Worm (Caenorhabditis elegans) whole organism, L2 larva: ENCODE data around the gene Y54G2A.7.

Experiments
- F13H6.1 ChIP-seq: sonication (generic microtip); optimal IDR thresholded peaks from 2 replicates; lab custom pipeline; 2016; ENCODE audit warnings: missing genetic modification characterization, missing compliant biosample characterization
- R02D3.7 ChIP-seq: fragments of 150-350 bp; optimal IDR thresholded peaks from 2 replicates; lab custom pipeline; 2014; ENCODE audit warnings: missing biosample characterization, missing genetic modification characterization
- Y55F3AM.14 ChIP-seq: fragments of 200-800 bp; sonication (Bioruptor generic); optimal IDR thresholded peaks from 2 replicates; lab custom pipeline; 2018; ENCODE audit warnings: mild to moderate bottlenecking, missing genetic modification characterization, missing compliant biosample characterization
- aly-2 ChIP-seq: fragments of 150-350 bp; optimal IDR thresholded peaks from 2 replicates; lab custom pipeline; 2014; ENCODE audit warnings: missing biosample characterization, missing genetic modification characterization
- ceh-16 ChIP-seq: fragments of 150-350 bp; optimal IDR thresholded peaks from 2 replicates; lab custom pipeline; 2014; ENCODE audit warnings: missing biosample characterization, missing genetic modification characterization
- ceh-82 ChIP-seq: fragments of 150-350 bp; optimal IDR thresholded peaks from 2 replicates; lab custom pipeline; 2014; ENCODE audit warnings: missing biosample characterization, missing genetic modification characterization
- crh-2 ChIP-seq: sonication (generic microtip); optimal IDR thresholded peaks from 2 replicates; lab custom pipeline; 2017; ENCODE audit warnings: missing biosample characterization, missing genetic modification characterization
- egl-27 ChIP-seq: sonication (generic microtip); optimal IDR thresholded peaks from 3 replicates; lab custom pipeline; 2017; ENCODE audit warnings: missing biosample characterization, missing genetic modification reagents, missing genetic modification characterization
- elt-1 ChIP-seq: fragments of 150-350 bp; optimal IDR thresholded peaks from 2 replicates; lab custom pipeline; 2014; ENCODE audit warnings: missing biosample characterization, missing genetic modification characterization
- fos-1 ChIP-seq: fragments of 150-350 bp; optimal IDR thresholded peaks from 2 replicates; lab custom pipeline; 2014; ENCODE audit warnings: missing biosample characterization, missing genetic modification characterization
- gmeb-1 ChIP-seq: fragments of 150-350 bp; optimal IDR thresholded peaks from 2 replicates; lab custom pipeline; 2014; ENCODE audit warnings: missing biosample characterization, missing genetic modification characterization
- lin-11 ChIP-seq: fragments of 150-350 bp; sonication (generic microtip); optimal IDR thresholded peaks from 2 replicates; lab custom pipeline; 2014; ENCODE audit warnings: missing biosample characterization, missing genetic modification characterization, inconsistent platforms, mixed read lengths
- lin-13 ChIP-seq: fragments of 150-350 bp; optimal IDR thresholded peaks from 2 replicates; lab custom pipeline; 2014; ENCODE audit warnings: missing biosample characterization, missing genetic modification reagents, missing genetic modification characterization
- lin-39 ChIP-seq: fragments of 150-350 bp; optimal IDR thresholded peaks from 2 replicates; lab custom pipeline; 2014; ENCODE audit warnings: missing biosample characterization, missing genetic modification reagents, missing genetic modification characterization
- mbf-1 ChIP-seq: sonication (generic microtip); optimal IDR thresholded peaks from 2 replicates; lab custom pipeline; 2017; ENCODE audit warnings: missing biosample characterization, missing genetic modification characterization
- nhr-10 ChIP-seq: sonication (generic microtip); optimal IDR thresholded peaks from 2 replicates; lab custom pipeline; 2017; ENCODE audit warnings: missing biosample characterization, missing genetic modification characterization
- nhr-11 ChIP-seq: fragments of 150-350 bp; optimal IDR thresholded peaks from 2 replicates; lab custom pipeline; 2014; ENCODE audit warnings: missing biosample characterization, missing genetic modification characterization
- nhr-12 ChIP-seq: fragments of 150-350 bp; optimal IDR thresholded peaks from 2 replicates; lab custom pipeline; 2014; ENCODE audit warnings: missing biosample characterization, missing genetic modification characterization
- nhr-129 ChIP-seq: fragments of 150-350 bp; optimal IDR thresholded peaks from 2 replicates; lab custom pipeline; 2014; ENCODE audit warnings: missing biosample characterization, missing genetic modification characterization
- nhr-21 ChIP-seq: fragments of 150-350 bp; optimal IDR thresholded peaks from 2 replicates; lab custom pipeline; 2014; ENCODE audit warnings: missing biosample characterization, missing genetic modification characterization
- nhr-23 ChIP-seq: fragments of 150-350 bp; optimal IDR thresholded peaks from 2 replicates; lab custom pipeline; 2014; ENCODE audit warnings: missing biosample characterization, missing genetic modification reagents, missing genetic modification characterization
- nhr-237 ChIP-seq: fragments of 150-350 bp; optimal IDR thresholded peaks from 2 replicates; lab custom pipeline; 2014; ENCODE audit warnings: missing biosample characterization, missing genetic modification characterization
- nhr-25 ChIP-seq: fragments of 150-350 bp; sonication (generic microtip); optimal IDR thresholded peaks from 3 replicates; lab custom pipeline; 2014; ENCODE audit warnings: missing biosample characterization, missing genetic modification characterization
- nhr-6 ChIP-seq: fragments of 150-350 bp; optimal IDR thresholded peaks from 2 replicates; lab custom pipeline; 2014; ENCODE audit warnings: missing biosample characterization, missing genetic modification characterization
- nhr-77 ChIP-seq: fragments of 150-350 bp; optimal IDR thresholded peaks from 2 replicates; lab custom pipeline; 2014; ENCODE audit warnings: missing biosample characterization, missing genetic modification characterization
- peb-1 ChIP-seq: fragments of 150-350 bp; optimal IDR thresholded peaks from 2 replicates; lab custom pipeline; 2014; ENCODE audit warnings: missing biosample characterization, missing genetic modification characterization
- sma-3 ChIP-seq: sonication (generic microtip); optimal IDR thresholded peaks from 2 replicates; lab custom pipeline; 2016; ENCODE audit warnings: missing genetic modification reagents, missing genetic modification characterization, missing compliant biosample characterization
- sma-9 ChIP-seq, 2 experiments: fragments of 150-350 bp in 1 of 2; sonication (generic microtip) in 1 of 2; optimal IDR thresholded peaks; 2 replicates each; lab custom pipeline; 2014 to 2016; ENCODE audit warnings: missing genetic modification characterization in 2 of 2, mild to moderate bottlenecking in 1 of 2, missing biosample characterization in 1 of 2, missing compliant biosample characterization in 1 of 2, missing genetic modification reagents in 1 of 2, moderate library complexity in 1 of 2
- unc-39 ChIP-seq: fragments of 150-350 bp; optimal IDR thresholded peaks from 2 replicates; lab custom pipeline; 2014; ENCODE audit warnings: missing biosample characterization, missing genetic modification characterization
- unc-55 ChIP-seq: fragments of 150-350 bp; sonication (generic microtip); optimal IDR thresholded peaks from 3 replicates; lab custom pipeline; 2014; ENCODE audit warnings: missing biosample characterization, missing genetic modification reagents, missing genetic modification characterization
- unc-62 ChIP-seq: fragments of 150-350 bp; optimal IDR thresholded peaks from 2 replicates; lab custom pipeline; 2014; ENCODE audit warnings: missing biosample characterization, missing genetic modification reagents, missing genetic modification characterization
- ztf-1 ChIP-seq: fragments of 200-800 bp; sonication (Bioruptor generic); conservative IDR thresholded peaks from 2 replicates; pipeline ENCODE4 v1.3.6; 2022; ENCODE audit warnings: missing genetic modification characterization, missing compliant biosample characterization
- ztf-4 ChIP-seq: fragments of 150-350 bp; optimal IDR thresholded peaks from 2 replicates; lab custom pipeline; 2014; ENCODE audit warnings: missing biosample characterization, missing genetic modification characterization

The Y54G2A.7 gene

ce11 chrIV:2849269-2849668 lies 10.9 kb downstream of the Y54G2A.7 start:
- TF ChIP-seq aly-2 (no peak), gmeb-1 (tag; lab: Kevin White, UChicago) (no peak), ceh-16 (tag; lab: Kevin White, UChicago) (no peak), mbf-1 (tag; lab: Kevin White, UChicago) (no peak), lin-39 (tag; lab: Kevin White, UChicago) (no peak), nhr-12 (no peak), ceh-82 (no peak), F13H6.1 (tag; lab: Kevin White, UChicago) (no peak), crh-2 (no peak), lin-13 (GFP tag; lab: Kevin White, UChicago) (no peak), peb-1 (tag; lab: Kevin White, UChicago) (no peak)
- TF ChIP-seq, all 48 proteins: peak for 0

- no peak for TF ChIP-seq ztf-1 (GFP tag; lab: Robert Waterston, UW)
- no peak for TF ChIP-seq lin-11
- no peak for TF ChIP-seq nhr-25
- TF ChIP-seq unc-55 = no peak
- no peak for TF ChIP-seq nhr-11 (tag; lab: Kevin White, UChicago)
- TF ChIP-seq, all 48 proteins: peak for 0
Observed at ce11 chrIV:2850586-2850985, 12.2 kb downstream of the Y54G2A.7 start, which contains the start of gene clec-85. clec-85 (plus strand) TSS chrIV:2850886.

DNA sequence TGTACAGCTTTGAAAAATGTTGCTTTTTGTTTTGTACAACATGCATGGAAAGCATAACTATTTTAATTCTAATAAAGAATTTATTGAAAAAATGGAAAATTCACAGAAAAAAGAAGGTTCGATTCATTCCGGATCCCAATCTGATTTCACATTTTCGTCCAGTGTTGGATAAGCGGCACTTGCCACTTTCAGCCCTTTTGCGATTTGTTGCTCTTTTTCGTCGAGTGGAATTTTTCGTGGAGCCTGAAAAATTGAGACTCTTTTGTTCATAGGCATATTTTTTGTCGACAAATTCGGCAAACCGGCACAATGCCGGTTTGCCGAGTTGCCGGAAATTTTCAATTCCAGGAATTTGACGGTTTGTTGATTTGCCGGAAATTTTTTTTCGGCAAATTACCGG lies 13.2 kb downstream of the Y54G2A.7 start:
- TF ChIP-seq lin-11 (no peak), R02D3.7 (tag; lab: Kevin White, UChicago) (no peak), egl-27 (no peak), unc-62 (GFP tag; lab: Kevin White, UChicago) (no peak), ztf-4 (tag; lab: Kevin White, UChicago) (no peak), nhr-23 (tag; lab: Kevin White, UChicago) (no peak), peb-1 (tag; lab: Kevin White, UChicago) (no peak), sma-3 (no peak), nhr-237 (tag; lab: Kevin White, UChicago) (no peak), Y55F3AM.14 (no peak), nhr-10 (tag; lab: Kevin White, UChicago) (no peak), nhr-6 (tag; lab: Kevin White, UChicago) (no peak), nhr-129 (tag; lab: Kevin White, UChicago) (no peak), nhr-77 (tag; lab: Kevin White, UChicago) (no peak), nhr-21 (no peak)

DNA sequence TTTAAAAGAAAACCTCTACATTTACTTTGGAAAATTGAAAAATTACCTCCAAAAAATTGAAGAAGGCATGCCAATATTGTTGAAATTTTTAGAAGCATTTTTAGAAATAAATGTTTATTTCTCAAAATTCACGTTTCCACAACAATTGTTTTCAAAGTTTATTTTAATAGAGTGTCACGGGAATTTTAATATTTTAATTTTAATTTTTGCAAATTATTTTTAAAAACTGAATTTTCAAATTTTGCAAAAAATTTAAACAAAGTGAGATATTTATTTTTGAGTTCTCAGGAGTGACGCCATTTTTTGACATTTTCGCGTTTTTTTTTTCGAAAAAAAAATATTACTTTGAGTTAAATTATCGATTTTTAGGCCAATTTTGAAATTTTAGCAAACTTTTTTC lies 14.8 kb downstream of the Y54G2A.7 start, which contains the start of gene Y54G2A.49:
Gene Y54G2A.49, minus strand, starts transcription at position 101 of the 400 bp plus-strand sequence.
- TF ChIP-seq nhr-23 (tag; lab: Kevin White, UChicago) = no peak
- TF ChIP-seq elt-1 (tag; lab: Kevin White, UChicago) = no peak
- TF ChIP-seq ceh-82 = no peak

ce11 chrIV:2854161-2854560 lies 15.8 kb downstream of the Y54G2A.7 start:
- TF ChIP-seq R02D3.7 (tag; lab: Kevin White, UChicago) (no peak), aly-2 (no peak), fos-1 (peak; percentile 8), lin-11 (no peak)

DNA sequence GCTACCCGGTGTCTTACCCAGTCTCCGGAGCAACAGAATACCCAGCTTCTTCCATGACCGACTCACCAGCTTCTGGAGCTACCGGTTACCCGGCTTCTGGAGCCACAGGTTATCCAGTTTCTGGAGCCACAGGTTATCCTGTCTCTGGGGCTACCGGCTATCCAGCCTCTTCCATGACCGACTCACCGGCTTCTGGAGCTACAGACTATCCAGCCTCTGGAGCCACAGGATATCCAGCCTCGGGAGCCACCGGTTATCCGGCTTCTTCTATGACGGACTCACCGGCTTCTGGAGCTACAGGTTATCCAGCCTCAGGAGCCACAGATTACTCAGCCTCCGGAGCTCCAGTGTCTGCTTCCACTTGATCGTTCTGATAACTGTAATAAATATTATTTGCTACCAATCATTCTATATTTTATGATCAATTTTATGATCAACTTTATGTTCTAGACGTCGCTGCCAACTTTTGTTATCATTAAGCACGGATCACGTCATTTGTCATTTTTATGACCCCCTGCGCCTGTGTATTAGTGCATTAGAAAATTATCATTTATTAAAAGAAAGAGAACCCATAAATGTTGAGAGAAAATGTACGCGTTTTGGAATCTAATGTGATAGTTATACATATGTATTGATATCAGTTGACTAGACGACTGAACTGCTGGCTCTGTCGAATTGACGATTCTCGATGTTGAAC lies 16.8 kb downstream of the Y54G2A.7 start:
- peak; percentile 3 for TF ChIP-seq gmeb-1 (tag; lab: Kevin White, UChicago)
- peak; percentile 78 for TF ChIP-seq sma-9 (GFP tag; optimal IDR thresholded peaks at IDR 0.05; lab: Kevin White, UChicago)
- no peak for TF ChIP-seq sma-9 (tag; optimal IDR thresholded peaks at IDR 0.05; lab: Kevin White, UChicago)
- TF ChIP-seq unc-39 = no peak
- peak; percentile 70 for TF ChIP-seq fos-1
- peak; percentile 60 for TF ChIP-seq crh-2
- TF ChIP-seq, all 48 proteins: peak for 4
